Worm (Caenorhabditis elegans) whole organism, L2 larva: ENCODE results near the gene sftb-6.

Source experiments
- Y55F3AM.14 ChIP-seq: fragments of 200-800 bp; sonication (Bioruptor generic); optimal IDR thresholded peaks from 2 replicates; lab custom pipeline; 2018; ENCODE audit warnings: mild to moderate bottlenecking, missing genetic modification characterization, missing compliant biosample characterization
- aly-2 ChIP-seq: fragments of 150-350 bp; optimal IDR thresholded peaks from 2 replicates; lab custom pipeline; 2014; ENCODE audit warnings: missing biosample characterization, missing genetic modification characterization
- crh-2 ChIP-seq: sonication (generic microtip); optimal IDR thresholded peaks from 2 replicates; lab custom pipeline; 2017; ENCODE audit warnings: missing biosample characterization, missing genetic modification characterization
- dmd-4 ChIP-seq: sonication (generic microtip); optimal IDR thresholded peaks from 2 replicates; lab custom pipeline; 2017; ENCODE audit warnings: missing biosample characterization, missing genetic modification characterization
- gmeb-1 ChIP-seq: fragments of 150-350 bp; optimal IDR thresholded peaks from 2 replicates; lab custom pipeline; 2014; ENCODE audit warnings: missing biosample characterization, missing genetic modification characterization
- nhr-12 ChIP-seq: fragments of 150-350 bp; optimal IDR thresholded peaks from 2 replicates; lab custom pipeline; 2014; ENCODE audit warnings: missing biosample characterization, missing genetic modification characterization
- nhr-237 ChIP-seq: fragments of 150-350 bp; optimal IDR thresholded peaks from 2 replicates; lab custom pipeline; 2014; ENCODE audit warnings: missing biosample characterization, missing genetic modification characterization
- nhr-25 ChIP-seq: fragments of 150-350 bp; sonication (generic microtip); optimal IDR thresholded peaks from 3 replicates; lab custom pipeline; 2014; ENCODE audit warnings: missing biosample characterization, missing genetic modification characterization
- peb-1 ChIP-seq: fragments of 150-350 bp; optimal IDR thresholded peaks from 2 replicates; lab custom pipeline; 2014; ENCODE audit warnings: missing biosample characterization, missing genetic modification characterization
- unc-55 ChIP-seq: fragments of 150-350 bp; sonication (generic microtip); optimal IDR thresholded peaks from 3 replicates; lab custom pipeline; 2014; ENCODE audit warnings: missing biosample characterization, missing genetic modification reagents, missing genetic modification characterization
- unc-62 ChIP-seq: fragments of 150-350 bp; optimal IDR thresholded peaks from 2 replicates; lab custom pipeline; 2014; ENCODE audit warnings: missing biosample characterization, missing genetic modification reagents, missing genetic modification characterization
- zag-1 ChIP-seq: fragments of 150-350 bp; optimal IDR thresholded peaks from 2 replicates; lab custom pipeline; 2014; ENCODE audit warnings: missing biosample characterization, missing genetic modification characterization

The sftb-6 gene

ce11 chrII:129770-130169 lies 31.6 kb downstream of the sftb-6 start:
- TF ChIP-seq Y55F3AM.14 (GFP tag; lab: Kevin White, UChicago) (no peak), unc-55 (peak; percentile 50), gmeb-1 (tag; lab: Kevin White, UChicago) (no peak)

DNA sequence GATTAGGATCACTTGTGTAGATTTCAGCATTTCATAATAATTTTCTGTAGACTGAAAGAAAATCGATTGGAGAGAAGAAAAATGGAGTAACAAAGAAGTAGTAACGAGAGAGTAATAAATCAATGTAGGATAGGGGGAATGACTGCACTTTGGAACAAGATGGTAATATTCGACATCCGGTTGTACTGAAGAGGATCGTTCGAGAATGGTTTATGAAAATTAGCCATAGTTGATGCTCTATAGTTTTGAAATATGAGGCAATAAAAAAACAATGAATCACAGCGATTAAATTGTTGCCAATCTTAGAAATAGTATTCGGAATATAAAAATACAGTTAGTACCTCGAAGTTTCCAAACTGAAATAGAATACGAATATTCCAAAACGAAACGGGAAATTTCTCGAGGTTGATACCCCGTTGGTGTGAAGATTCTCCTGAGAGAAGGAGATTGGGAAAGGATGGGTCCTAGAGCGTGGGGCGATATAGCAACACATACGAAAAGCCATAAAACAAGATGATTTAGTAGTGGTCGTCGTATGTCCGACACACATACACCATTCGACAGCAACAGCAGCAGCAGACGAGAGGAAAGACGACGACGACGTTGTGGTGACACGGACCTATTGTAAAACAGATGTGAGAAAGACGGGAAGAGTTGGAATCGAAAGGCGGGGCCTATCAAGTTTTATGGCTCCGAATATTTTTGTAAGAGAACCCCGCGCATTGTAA lies 35.5 kb downstream of the sftb-6 start, which contains the start of gene cwn-1:
Gene cwn-1 (minus strand): TSS at position 51 of the 728 bp plus-strand sequence.
- TF ChIP-seq peb-1 (tag; lab: Kevin White, UChicago) (no peak), nhr-12 (tag; lab: Kevin White, UChicago) (no peak), unc-62 (GFP tag; lab: Kevin White, UChicago) (no peak), unc-55 (no peak)

- TF ChIP-seq nhr-25 (no peak), crh-2 (tag; lab: Kevin White, UChicago) (no peak)
These were observed 37.0 kb downstream of the sftb-6 start, which contains the start of gene K10B4.1 for ce11 chrII:135166-135565. K10B4.1 (plus strand) TSS chrII:135466.

ce11 chrII:146933-147332 lies 48.7 kb downstream of the sftb-6 start, which contains the start of gene T25D3.4:
T25D3.4 (plus strand) TSS chrII:147233.
- TF ChIP-seq nhr-237 = no peak
- peak; percentile 14 for TF ChIP-seq unc-55
- TF ChIP-seq dmd-4 (tag; lab: Kevin White, UChicago) = no peak
- TF ChIP-seq zag-1 (tag; lab: Kevin White, UChicago) = no peak
- no peak for TF ChIP-seq aly-2 (tag; lab: Kevin White, UChicago)
